Worm (Caenorhabditis elegans) whole organism, young adult: ENCODE data around the gene K09F6.7.
"Not testable (repeated sequence)": the region's sequence is repeated elsewhere in the genome, so short reads cannot be mapped to it uniquely, and the experiment has no call there.

Source experiments
- B0019.2 ChIP-seq: fragments of 200-800 bp; sonication (Bioruptor generic); conservative IDR thresholded peaks from 2 replicates; pipeline ENCODE4 v1.3.6; 2022; ENCODE audit warnings: missing genetic modification reagents, missing genetic modification characterization, missing compliant biosample characterization
- C17E4.6 ChIP-seq: fragments of 200-800 bp; sonication (Bioruptor generic); IDR thresholded peaks from 2 replicates; pipeline ENCODE4 v1.3.6; 2022; ENCODE audit warnings: missing genetic modification reagents, missing genetic modification characterization, missing compliant biosample characterization
- F10E7.11 ChIP-seq: sonication (generic microtip); optimal IDR thresholded peaks from 2 replicates; lab custom pipeline; 2017; ENCODE audit warnings: mild to moderate bottlenecking, missing genetic modification characterization, moderate library complexity, missing compliant biosample characterization
- F23B12.7 ChIP-seq: sonication (generic microtip); optimal IDR thresholded peaks from 2 replicates; lab custom pipeline; 2017; ENCODE audit warnings: missing genetic modification characterization, mild to moderate bottlenecking, missing compliant biosample characterization, antibody characterized with exemption, moderate library complexity; ENCODE audit not compliant: insufficient read depth
- F37B4.10 ChIP-seq: fragments of 200-800 bp; sonication (Bioruptor generic); IDR thresholded peaks from 2 replicates; pipeline ENCODE4 v1.3.6; 2022; ENCODE audit warnings: missing genetic modification characterization, missing compliant biosample characterization
- F52B5.7 ChIP-seq: sonication (generic microtip); optimal IDR thresholded peaks from 2 replicates; lab custom pipeline; 2016; ENCODE audit warnings: mild to moderate bottlenecking, missing genetic modification characterization, missing compliant biosample characterization
- K12H6.12 ChIP-seq: fragments of 200-800 bp; sonication (Bioruptor generic); optimal IDR thresholded peaks from 2 replicates; lab custom pipeline; 2018; ENCODE audit warnings: mild to moderate bottlenecking, missing genetic modification characterization, missing compliant biosample characterization
- T07F8.4 ChIP-seq: sonication (generic microtip); optimal IDR thresholded peaks from 2 replicates; lab custom pipeline; 2016; ENCODE audit warnings: mild to moderate bottlenecking, missing genetic modification characterization, moderate library complexity, missing compliant biosample characterization
- Y53F4B.3 ChIP-seq: fragments of 200-800 bp; sonication (Bioruptor generic); IDR thresholded peaks from 2 replicates; pipeline ENCODE4 v1.3.6; 2022; ENCODE audit warnings: missing genetic modification reagents, missing genetic modification characterization, missing compliant biosample characterization
- attf-3 ChIP-seq: fragments of 200-800 bp; sonication (Bioruptor generic); conservative IDR thresholded peaks from 2 replicates; pipeline ENCODE4 v1.3.6; 2022; ENCODE audit warnings: missing genetic modification reagents, missing genetic modification characterization, missing compliant biosample characterization
- bed-1 ChIP-seq: fragments of 200-800 bp; sonication (Bioruptor generic); IDR thresholded peaks from 2 replicates; pipeline ENCODE4 v1.3.6; 2022; ENCODE audit warnings: missing genetic modification reagents, missing genetic modification characterization, missing compliant biosample characterization
- cebp-1 ChIP-seq, 2 experiments: fragments of 200-800 bp in 1 of 2; sonication (Bioruptor generic) in 1 of 2; sonication (generic microtip) in 1 of 2; IDR thresholded peaks in 1 of 2; optimal IDR thresholded peaks in 1 of 2; 2 replicates each; pipeline versions ENCODE4 v1.3.6 to Lab custom; 2017 to 2022; ENCODE audit warnings: missing compliant biosample characterization in 2 of 2, missing genetic modification characterization in 2 of 2, mild to moderate bottlenecking in 1 of 2, missing genetic modification reagents in 1 of 2, moderate library complexity in 1 of 2
- die-1 ChIP-seq: sonication (generic microtip); optimal IDR thresholded peaks from 2 replicates; lab custom pipeline; 2016; ENCODE audit warnings: missing genotype, mild to moderate bottlenecking, missing genetic modification characterization, missing compliant biosample characterization
- dpl-1 ChIP-seq: fragments of 150-350 bp; optimal IDR thresholded peaks from 2 replicates; lab custom pipeline; 2014; ENCODE audit warnings: missing biosample characterization, missing genetic modification reagents, missing genetic modification characterization
- gei-17 ChIP-seq: fragments of 200-800 bp; sonication (Bioruptor generic); optimal IDR thresholded peaks from 2 replicates; lab custom pipeline; 2018; ENCODE audit warnings: mild to moderate bottlenecking, missing genetic modification characterization, missing compliant biosample characterization
- hmg-20 ChIP-seq: fragments of 200-800 bp; sonication (Bioruptor generic); IDR thresholded peaks from 2 replicates; pipeline ENCODE4 v1.3.6; 2022; ENCODE audit warnings: missing genetic modification reagents, missing genetic modification characterization, missing compliant biosample characterization
- let-526 ChIP-seq: fragments of 200-800 bp; sonication (Bioruptor generic); IDR thresholded peaks from 2 replicates; pipeline ENCODE4 v1.3.6; 2022; ENCODE audit warnings: missing genetic modification reagents, missing genetic modification characterization, missing compliant biosample characterization
- lin-35 ChIP-seq, 3 experiments: fragments of 150-350 bp in 2 of 3; sonication (generic microtip) in 1 of 3; optimal IDR thresholded peaks; 2 replicates each; lab custom pipeline; 2014 to 2018; ENCODE audit warnings: missing biosample characterization in 3 of 3, missing genetic modification characterization in 3 of 3, missing genetic modification reagents in 3 of 3
- lin-54 ChIP-seq: fragments of 200-800 bp; sonication (Bioruptor generic); optimal IDR thresholded peaks from 2 replicates; lab custom pipeline; 2018; ENCODE audit warnings: mild to moderate bottlenecking, missing genetic modification characterization, missing compliant biosample characterization
- lir-1 ChIP-seq: fragments of 200-800 bp; sonication (Bioruptor generic); conservative IDR thresholded peaks from 2 replicates; pipeline ENCODE4 v1.3.6; 2022; ENCODE audit warnings: missing genetic modification reagents, missing genetic modification characterization, missing compliant biosample characterization
- lsy-27 ChIP-seq: sonication (generic microtip); optimal IDR thresholded peaks from 2 replicates; lab custom pipeline; 2017; ENCODE audit warnings: missing genetic modification characterization, mild to moderate bottlenecking, missing compliant biosample characterization, antibody characterized with exemption, missing genotype, borderline replicate concordance; ENCODE audit not compliant: insufficient read depth
- mes-4 ChIP-seq: sonication (generic microtip); optimal IDR thresholded peaks from 2 replicates; lab custom pipeline; 2016; ENCODE audit warnings: missing genotype, missing genetic modification characterization, missing compliant biosample characterization
- mxl-1 ChIP-seq: sonication (generic microtip); optimal IDR thresholded peaks from 2 replicates; lab custom pipeline; 2016; ENCODE audit warnings: missing genetic modification characterization, missing compliant biosample characterization
- nfya-1 ChIP-seq: sonication (generic microtip); optimal IDR thresholded peaks from 2 replicates; lab custom pipeline; 2017; ENCODE audit warnings: antibody characterized with exemption, missing compliant biosample characterization, missing genetic modification characterization, borderline replicate concordance; ENCODE audit not compliant: insufficient read depth
- nfyb-1 ChIP-seq: fragments of 200-800 bp; sonication (Bioruptor generic); IDR thresholded peaks from 2 replicates; pipeline ENCODE4 v1.3.6; 2022; ENCODE audit warnings: missing genetic modification reagents, missing genetic modification characterization, missing compliant biosample characterization
- nhr-80 ChIP-seq: sonication (generic microtip); optimal IDR thresholded peaks from 2 replicates; lab custom pipeline; 2016; ENCODE audit warnings: missing genetic modification characterization, missing compliant biosample characterization
- pbrm-1 ChIP-seq: fragments of 200-800 bp; sonication (Bioruptor generic); IDR thresholded peaks from 2 replicates; pipeline ENCODE4 v1.3.6; 2022; ENCODE audit warnings: missing genetic modification reagents, missing genetic modification characterization, missing compliant biosample characterization
- rcor-1 ChIP-seq: fragments of 200-800 bp; sonication (Bioruptor generic); IDR thresholded peaks from 2 replicates; pipeline ENCODE4 v1.3.6; 2022; ENCODE audit warnings: missing genetic modification reagents, missing genetic modification characterization, missing compliant biosample characterization
- repo-1 ChIP-seq: sonication (generic microtip); optimal IDR thresholded peaks from 2 replicates; lab custom pipeline; 2017; ENCODE audit warnings: mild to moderate bottlenecking, missing genetic modification characterization, missing compliant biosample characterization
- rpc-1 ChIP-seq, 2 experiments: fragments of 150-350 bp in 1 of 2; sonication (generic microtip) in 1 of 2; optimal IDR thresholded peaks; 2 replicates each; lab custom pipeline; 2014 to 2018; ENCODE audit warnings: missing biosample characterization in 1 of 2, missing genetic modification characterization in 1 of 2, missing genetic modification reagents in 1 of 2, missing genotype in 1 of 2
- sea-2 ChIP-seq: fragments of 200-800 bp; sonication (Bioruptor generic); IDR thresholded peaks from 2 replicates; pipeline ENCODE4 v1.3.6; 2022; ENCODE audit warnings: missing genetic modification characterization, missing compliant biosample characterization
- tbp1 ChIP-seq: fragments of 200-800 bp; sonication (Bioruptor generic); optimal IDR thresholded peaks from 2 replicates; lab custom pipeline; 2018; ENCODE audit warnings: mild to moderate bottlenecking, missing genetic modification characterization, missing compliant biosample characterization
- unc-62 ChIP-seq: fragments of 150-350 bp; optimal IDR thresholded peaks from 2 replicates; lab custom pipeline; 2014; ENCODE audit warnings: missing biosample characterization, missing genetic modification reagents, missing genetic modification characterization
- zfh-2 ChIP-seq: fragments of 200-800 bp; sonication (Bioruptor generic); conservative IDR thresholded peaks from 2 replicates; pipeline ENCODE4 v1.3.6; 2022; ENCODE audit warnings: missing genetic modification reagents, missing genetic modification characterization, missing compliant biosample characterization
- zim-3 ChIP-seq: sonication (generic microtip); optimal IDR thresholded peaks from 2 replicates; lab custom pipeline; 2017; ENCODE audit warnings: mild to moderate bottlenecking, missing genetic modification characterization, moderate library complexity, missing compliant biosample characterization
- ztf-22 ChIP-seq: fragments of 200-800 bp; sonication (Bioruptor generic); optimal IDR thresholded peaks from 2 replicates; lab custom pipeline; 2018; ENCODE audit warnings: mild to moderate bottlenecking, missing genetic modification characterization, moderate library complexity, missing compliant biosample characterization
- ztf-26 ChIP-seq: sonication (generic microtip); optimal IDR thresholded peaks from 2 replicates; lab custom pipeline; 2017; ENCODE audit warnings: missing genetic modification characterization, missing compliant biosample characterization
- ztf-3 ChIP-seq: fragments of 200-800 bp; sonication (Bioruptor generic); optimal IDR thresholded peaks from 2 replicates; lab custom pipeline; 2018; ENCODE audit warnings: mild to moderate bottlenecking, missing genetic modification characterization, missing compliant biosample characterization

K09F6.7 gene

DNA sequence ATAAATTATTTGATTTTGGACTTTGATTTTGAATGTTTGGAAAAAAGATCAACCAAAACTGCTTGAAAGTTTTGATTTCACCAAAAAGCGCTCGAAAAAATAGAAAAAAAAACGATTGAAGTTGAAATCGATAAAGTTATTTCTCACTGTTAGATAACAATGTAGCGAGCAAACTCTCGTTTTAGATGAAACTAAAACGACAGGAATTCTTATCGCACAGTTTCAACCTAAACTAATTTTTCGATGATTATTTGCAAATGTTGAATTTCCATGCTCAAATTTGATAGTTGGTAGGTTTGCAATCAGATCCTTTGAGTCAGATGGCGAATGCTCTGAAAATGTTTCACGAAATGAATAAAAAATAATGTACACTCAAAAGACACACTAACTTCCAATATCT lies 622 bp upstream of the K09F6.7 start:
- TF ChIP-seq nhr-80 (tag; lab: Kevin White, UChicago) (peak; percentile 48), let-526 (GFP tag; lab: Robert Waterston, UW) (no peak)

ce11 chrII:2289441-2289840 lies 2.5 kb downstream of the K09F6.7 start:
- TF ChIP-seq K12H6.12 = peak; percentile 18
- TF ChIP-seq cebp-1 (GFP tag; IDR thresholded peaks at IDR 0.05; lab: Robert Waterston, UW) = peak; percentile 94
- TF ChIP-seq cebp-1 (tag; optimal IDR thresholded peaks at IDR 0.05; lab: Kevin White, UChicago) = peak; percentile 99
- TF ChIP-seq gei-17 = no peak

- TF ChIP-seq ztf-3 (GFP tag; lab: Kevin White, UChicago) (no peak), unc-62 (GFP tag; lab: Kevin White, UChicago) (no peak), F10E7.11 (tag; lab: Kevin White, UChicago) (no peak), pbrm-1 (GFP tag; lab: Robert Waterston, UW) (no peak), mes-4 (tag; lab: Kevin White, UChicago) (no peak), cebp-1 (GFP tag; IDR thresholded peaks at IDR 0.05; lab: Robert Waterston, UW) (peak; percentile 80), cebp-1 (tag; optimal IDR thresholded peaks at IDR 0.05; lab: Kevin White, UChicago) (peak; percentile 91), F37B4.10 (no peak)
Measured at ce11 chrII:2288798-2289197, 3.1 kb downstream of the K09F6.7 start, which contains the start of the genes K09F6.10 and K09F6.13. TSS of gene K09F6.10 (minus strand) at chrII:2288883. TSS of gene K09F6.13 (plus strand) at chrII:2289114.

- no peak for TF ChIP-seq die-1 (tag; lab: Kevin White, UChicago)
- no peak for TF ChIP-seq nfya-1 (tag; lab: Kevin White, UChicago)
- TF ChIP-seq lir-1 (GFP tag; lab: Robert Waterston, UW) = no peak
- no peak for TF ChIP-seq zim-3
- TF ChIP-seq zfh-2 (GFP tag; lab: Robert Waterston, UW) = 0 out of 2 replicates have a peak, but pooled peaks have one; percentile 26
- TF ChIP-seq C17E4.6 (GFP tag; lab: Robert Waterston, UW) = no peak
Measured at ce11 chrII:2284703-2285102, 7.2 kb downstream of the K09F6.7 start.

- TF ChIP-seq hmg-20; Y53F4B.3 (GFP tag; lab: Robert Waterston, UW); ztf-22: not testable (repeated sequence)
Measured at ce11 chrII:2282599-2282998, 9.3 kb downstream of the K09F6.7 start, which contains the start of gene K09F6.9. TSS of gene K09F6.9 (minus strand) at chrII:2282699.

- TF ChIP-seq B0019.2 (GFP tag; lab: Robert Waterston, UW) (no peak), ztf-26 (tag; lab: Kevin White, UChicago) (no peak), rcor-1 (no peak), tbp1 (no peak), mxl-1 (no peak), F23B12.7 (tag; lab: Kevin White, UChicago) (no peak), sea-2 (GFP tag; lab: Robert Waterston, UW) (no peak), bed-1 (GFP tag; lab: Robert Waterston, UW) (no peak), attf-3 (GFP tag; lab: Robert Waterston, UW) (no peak), repo-1 (no peak), pbrm-1 (GFP tag; lab: Robert Waterston, UW) (no peak), F52B5.7 (tag; lab: Kevin White, UChicago) (no peak), rpc-1 (optimal IDR thresholded peaks at IDR 0.05; lab: Kevin White, UChicago) (no peak), rpc-1 (tag; optimal IDR thresholded peaks at IDR 0.05; lab: Kevin White, UChicago) (no peak), lin-35 (GFP tag; optimal IDR thresholded peaks at IDR 0.05; lab: Kevin White, UChicago) (no peak), gei-17 (no peak), lsy-27 (no peak), nfyb-1 (GFP tag; lab: Robert Waterston, UW) (no peak), lin-54 (GFP tag; lab: Kevin White, UChicago) (no peak), T07F8.4 (tag; lab: Kevin White, UChicago) (no peak), dpl-1 (GFP tag; lab: Kevin White, UChicago) (no peak)
Measured at ce11 chrII:2279839-2280238, 12.1 kb downstream of the K09F6.7 start, which contains the start of gene K09F6.11. TSS of gene K09F6.11 (plus strand) at chrII:2280139.
